Fruit fly (Drosophila melanogaster): ENCODE data around the gene lectin-28C.

lectin-28C gene

dm6 chr2L:7909327-7909804 lies 52.5 kb downstream of the lectin-28C start (continued):
- TF ChIP-seq CG9139 (GFP tag; optimal IDR thresholded peaks at IDR 0.05) (peak; percentile 1), dsx (GFP tag; optimal IDR thresholded peaks at IDR 0.05; ENCODE audit: poor library complexity, severe bottlenecking) (peak; percentile 75), CG6808 (GFP tag; optimal IDR thresholded peaks at IDR 0.05) (peak; percentile 52), Hr39 (GFP tag; optimal IDR thresholded peaks at IDR 0.05) (peak; percentile 26), achi (GFP tag; optimal IDR thresholded peaks at IDR 0.05) (peak; percentile 36), Eip75B (GFP tag; optimal IDR thresholded peaks at IDR 0.05) (no peak), vri (GFP tag; optimal IDR thresholded peaks at IDR 0.05) (peak; percentile 52), OdsH (GFP tag; optimal IDR thresholded peaks at IDR 0.05) (peak; percentile 22), CG15336 (GFP tag; IDR thresholded peaks at IDR 0.05) (no peak), Eip93F (GFP tag; optimal IDR thresholded peaks at IDR 0.05) (no peak), CG3919 (GFP tag; optimal IDR thresholded peaks at IDR 0.05) (peak; percentile 40), CG6276 (GFP tag; optimal IDR thresholded peaks at IDR 0.05) (no peak), CG6163 (GFP tag; IDR thresholded peaks at IDR 0.05) (peak; percentile 61; the same call in 1 of the 3 replicates), Sox14 (GFP tag; optimal IDR thresholded peaks at IDR 0.05) (peak; percentile 25), CG34406 (GFP tag; optimal IDR thresholded peaks at IDR 0.05) (peak; percentile 37), Hr38 (GFP tag; optimal IDR thresholded peaks at IDR 0.05) (no peak), Ets21C (GFP tag; optimal IDR thresholded peaks at IDR 0.05) (peak; percentile 5), topi (GFP tag; optimal IDR thresholded peaks at IDR 0.05) (peak; percentile 74), Sox102F (GFP tag; optimal IDR thresholded peaks at IDR 0.05) (peak; percentile 73), CG4318 (GFP tag; optimal IDR thresholded peaks at IDR 0.05) (no peak)

Data from whole organism, prepupa.